Fruit fly (Drosophila melanogaster) whole organism, embryonic: ENCODE data around the gene Fbw5.
A peak's percentile ranks its signal among the peaks of the same experiment; 100 is the strongest.

Experiments used
- Adf1 ChIP-seq: fragments of 200-800 bp; sonication (Bioruptor generic); IDR thresholded peaks from 2 replicates; pipeline ENCODE4 v1.3.6; 2022; ENCODE audit warnings: missing biosample characterization, missing genetic modification characterization
- B-H2 ChIP-seq: fragments of 200-800 bp; sonication (Bioruptor generic); optimal IDR thresholded peaks from 2 replicates; lab custom pipeline; 2018; ENCODE audit warnings: missing biosample characterization, mild to moderate bottlenecking, missing genetic modification characterization
- Bgb ChIP-seq: fragments of 200-800 bp; sonication (Bioruptor generic); IDR thresholded peaks from 2 replicates; pipeline ENCODE4 v1.3.6; 2022; ENCODE audit warnings: missing biosample characterization, missing genetic modification characterization; ENCODE audit not compliant: partially characterized antibody
- CG1024 ChIP-seq: fragments of 200-800 bp; sonication (Bioruptor generic); IDR thresholded peaks from 2 replicates; pipeline ENCODE4 v1.3.6; 2022; ENCODE audit warnings: missing biosample characterization, missing genetic modification characterization
- CG10543 ChIP-seq: fragments of 200-800 bp; sonication (Bioruptor generic); optimal IDR thresholded peaks from 3 replicates; lab custom pipeline; 2017; ENCODE audit warnings: missing biosample characterization, mild to moderate bottlenecking, missing genetic modification characterization, moderate library complexity
- CG10654 ChIP-seq: fragments of 200-800 bp; sonication (Bioruptor generic); optimal IDR thresholded peaks from 2 replicates; lab custom pipeline; 2016; ENCODE audit warnings: missing biosample characterization, missing genetic modification characterization
- CG1233 ChIP-seq: fragments of 200-800 bp; sonication (Bioruptor generic); optimal IDR thresholded peaks from 4 replicates; lab custom pipeline; 2018; ENCODE audit warnings: missing biosample characterization, mild to moderate bottlenecking, missing genetic modification characterization
- CG14965 ChIP-seq: fragments of 200-800 bp; sonication (Bioruptor generic); optimal IDR thresholded peaks from 2 replicates; lab custom pipeline; 2016; ENCODE audit warnings: missing biosample characterization, missing genetic modification characterization, borderline replicate concordance
- CG15073 ChIP-seq: fragments of 200-800 bp; sonication (Bioruptor generic); optimal IDR thresholded peaks from 2 replicates; lab custom pipeline; 2016; ENCODE audit warnings: missing biosample characterization, missing genetic modification characterization
- CG1647 ChIP-seq: fragments of 200-800 bp; sonication (Bioruptor generic); optimal IDR thresholded peaks from 3 replicates; lab custom pipeline; 2016; ENCODE audit warnings: missing biosample characterization, missing genetic modification characterization
- CG16813 ChIP-seq: fragments of 200-800 bp; sonication (Bioruptor generic); IDR thresholded peaks from 3 replicates; pipeline ENCODE4 v1.3.6; 2022; ENCODE audit warnings: missing biosample characterization, missing genetic modification characterization; ENCODE audit not compliant: partially characterized antibody
- CG17361 ChIP-seq: fragments of 200-800 bp; sonication (Bioruptor generic); IDR thresholded peaks from 3 replicates; pipeline ENCODE4 v1.3.6; 2022; ENCODE audit warnings: missing biosample characterization, missing genetic modification characterization
- CG17568 ChIP-seq: fragments of 200-800 bp; sonication (Bioruptor generic); optimal IDR thresholded peaks from 2 replicates; lab custom pipeline; 2018; ENCODE audit warnings: missing biosample characterization, mild to moderate bottlenecking, missing genetic modification characterization, moderate library complexity
- CG18599 ChIP-seq: fragments of 200-800 bp; sonication (Bioruptor generic); optimal IDR thresholded peaks from 3 replicates; lab custom pipeline; 2017; ENCODE audit warnings: missing biosample characterization, missing genetic modification characterization, mild to moderate bottlenecking, moderate library complexity, missing genetic modification reagents
- CG2116 ChIP-seq: fragments of 200-800 bp; sonication (Bioruptor generic); optimal IDR thresholded peaks from 3 replicates; lab custom pipeline; 2018; ENCODE audit warnings: missing biosample characterization, mild to moderate bottlenecking, missing genetic modification characterization
- CG2889 ChIP-seq: fragments of 200-800 bp; sonication (Bioruptor generic); IDR thresholded peaks from 3 replicates; pipeline ENCODE4 v1.3.6; 2022; ENCODE audit warnings: missing biosample characterization, missing genetic modification characterization
- CG42726 ChIP-seq: fragments of 200-800 bp; sonication (Bioruptor generic); IDR thresholded peaks from 2 replicates; pipeline ENCODE4 v1.3.6; 2022; ENCODE audit warnings: missing biosample characterization, missing genetic modification characterization; ENCODE audit not compliant: partially characterized antibody
- CG4360 ChIP-seq: fragments of 200-800 bp; sonication (Bioruptor generic); IDR thresholded peaks from 2 replicates; pipeline ENCODE4 v1.3.6; 2022; ENCODE audit warnings: missing biosample characterization, missing genetic modification characterization
- CG6175 ChIP-seq: fragments of 200-800 bp; sonication (Bioruptor generic); IDR thresholded peaks from 3 replicates; pipeline ENCODE4 v1.3.6; 2022; ENCODE audit warnings: missing biosample characterization, missing genetic modification characterization
- CG7928 ChIP-seq: fragments of 200-800 bp; sonication (Bioruptor generic); optimal IDR thresholded peaks from 2 replicates; lab custom pipeline; 2017; ENCODE audit warnings: missing biosample characterization, mild to moderate bottlenecking, missing genetic modification characterization
- CG8388 ChIP-seq: fragments of 200-800 bp; sonication (Bioruptor generic); optimal IDR thresholded peaks from 2 replicates; lab custom pipeline; 2019; ENCODE audit warnings: missing biosample characterization, mild to moderate bottlenecking, missing genetic modification characterization, moderate library complexity
- Deaf1 ChIP-seq: fragments of 200-800 bp; optimal IDR thresholded peaks from 3 replicates; lab custom pipeline; 2019; ENCODE audit warnings: missing biosample characterization, mild to moderate bottlenecking, missing genetic modification characterization, moderate library complexity
- HLHmδ ChIP-seq: fragments of 200-800 bp; sonication (Bioruptor generic); optimal IDR thresholded peaks from 2 replicates; lab custom pipeline; 2018; ENCODE audit warnings: missing biosample characterization, mild to moderate bottlenecking, missing genetic modification characterization, moderate library complexity
- Jarid2 ChIP-seq: fragments of 200-800 bp; sonication (Bioruptor generic); optimal IDR thresholded peaks from 3 replicates; lab custom pipeline; 2017; ENCODE audit warnings: mild to moderate bottlenecking, missing biosample characterization, missing genetic modification reagents, missing genetic modification characterization
- Myb ChIP-seq: fragments of 200-800 bp; sonication (Bioruptor generic); optimal IDR thresholded peaks from 2 replicates; lab custom pipeline; 2016; ENCODE audit warnings: missing biosample characterization, missing genetic modification characterization
- NFAT ChIP-seq: fragments of 200-800 bp; sonication (Bioruptor generic); IDR thresholded peaks from 2 replicates; pipeline ENCODE4 v1.3.6; 2022; ENCODE audit warnings: missing biosample characterization, missing genetic modification characterization
- Scr ChIP-seq: fragments of 200-800 bp; sonication (Bioruptor generic); IDR thresholded peaks from 2 replicates; pipeline ENCODE4 v1.3.6; 2022; ENCODE audit warnings: missing biosample characterization, missing genetic modification characterization; ENCODE audit not compliant: partially characterized antibody
- abd-A ChIP-seq: fragments of 200-800 bp; sonication (Bioruptor generic); optimal IDR thresholded peaks from 3 replicates; lab custom pipeline; 2019; ENCODE audit warnings: missing biosample characterization, mild to moderate bottlenecking, missing genetic modification characterization, moderate library complexity
- aop ChIP-seq: fragments of 200-800 bp; sonication (Bioruptor generic); IDR thresholded peaks from 2 replicates; pipeline ENCODE4 v1.3.6; 2022; ENCODE audit warnings: missing biosample characterization, missing genetic modification characterization
- ap ChIP-seq: fragments of 200-800 bp; sonication (Bioruptor generic); IDR thresholded peaks from 2 replicates; pipeline ENCODE4 v1.3.6; 2022; ENCODE audit warnings: missing biosample characterization, missing genetic modification characterization
- btn ChIP-seq: fragments of 200-800 bp; sonication (Bioruptor generic); optimal IDR thresholded peaks from 2 replicates; lab custom pipeline; 2016; ENCODE audit warnings: missing biosample characterization, missing genetic modification characterization
- cg ChIP-seq: fragments of 200-800 bp; sonication (Bioruptor generic); optimal IDR thresholded peaks from 3 replicates; lab custom pipeline; 2019; ENCODE audit warnings: missing biosample characterization, mild to moderate bottlenecking, missing genetic modification characterization, moderate library complexity
- chif ChIP-seq, 2 experiments: fragments of 200-800 bp; sonication (Bioruptor generic); optimal IDR thresholded peaks; 3 replicates each; lab custom pipeline; 2016; ENCODE audit warnings: missing biosample characterization in 2 of 2, missing genetic modification characterization in 2 of 2
- chinmo ChIP-seq: fragments of 200-800 bp; sonication (Bioruptor generic); IDR thresholded peaks from 4 replicates; pipeline ENCODE4 v1.3.6; 2022; ENCODE audit warnings: missing biosample characterization, missing genetic modification characterization; ENCODE audit not compliant: partially characterized antibody
- corto ChIP-seq: fragments of 200-800 bp; sonication (Bioruptor generic); optimal IDR thresholded peaks from 2 replicates; lab custom pipeline; 2016; ENCODE audit warnings: missing biosample characterization, mild to moderate bottlenecking, missing genetic modification characterization, moderate library complexity
- dan ChIP-seq: fragments of 200-800 bp; sonication (Bioruptor generic); IDR thresholded peaks from 2 replicates; pipeline ENCODE4 v1.3.6; 2022; ENCODE audit warnings: missing biosample characterization, missing genetic modification characterization
- exex ChIP-seq: fragments of 200-800 bp; sonication (Bioruptor generic); optimal IDR thresholded peaks from 4 replicates; lab custom pipeline; 2018; ENCODE audit warnings: missing biosample characterization, mild to moderate bottlenecking, missing genetic modification characterization, moderate library complexity
- eyg ChIP-seq: fragments of 200-800 bp; sonication (Bioruptor generic); optimal IDR thresholded peaks from 3 replicates; lab custom pipeline; 2016; ENCODE audit warnings: missing biosample characterization, missing genetic modification characterization
- jing ChIP-seq: fragments of 200-800 bp; sonication (Bioruptor generic); optimal IDR thresholded peaks from 2 replicates; lab custom pipeline; 2018; ENCODE audit warnings: missing biosample characterization, mild to moderate bottlenecking, missing genetic modification characterization
- mirr ChIP-seq: fragments of 200-800 bp; sonication (Bioruptor generic); optimal IDR thresholded peaks from 3 replicates; lab custom pipeline; 2018; ENCODE audit warnings: missing biosample characterization, mild to moderate bottlenecking, missing genetic modification characterization
- oc ChIP-seq: fragments of 200-800 bp; sonication (Bioruptor generic); optimal IDR thresholded peaks from 2 replicates; lab custom pipeline; 2018; ENCODE audit warnings: missing biosample characterization, mild to moderate bottlenecking, missing genetic modification characterization, moderate library complexity
- odd ChIP-seq: fragments of 200-800 bp; sonication (Bioruptor generic); optimal IDR thresholded peaks from 2 replicates; lab custom pipeline; 2017; ENCODE audit warnings: missing biosample characterization, mild to moderate bottlenecking, missing genetic modification characterization
- run ChIP-seq: fragments of 200-800 bp; sonication (Bioruptor generic); optimal IDR thresholded peaks from 3 replicates; lab custom pipeline; 2018; ENCODE audit warnings: missing biosample characterization, mild to moderate bottlenecking, missing genetic modification characterization
- so ChIP-seq: fragments of 200-800 bp; sonication (Bioruptor generic); IDR thresholded peaks from 3 replicates; pipeline ENCODE4 v1.3.6; 2022; ENCODE audit warnings: missing biosample characterization, missing genetic modification characterization
- tgo ChIP-seq: fragments of 200-800 bp; sonication (Bioruptor generic); IDR thresholded peaks from 3 replicates; pipeline ENCODE4 v1.3.6; 2022; ENCODE audit warnings: missing biosample characterization, missing genetic modification characterization
- tin ChIP-seq: fragments of 200-800 bp; sonication (Bioruptor generic); optimal IDR thresholded peaks from 3 replicates; lab custom pipeline; 2016; ENCODE audit warnings: missing biosample characterization, missing genetic modification characterization
- yki ChIP-seq: fragments of >200 bp; optimal IDR thresholded peaks from 3 replicates; lab custom pipeline; 2018

The Fbw5 gene

dm6 chr2L:6082936-6083627 is 17.3 kb upstream of the Fbw5 start (continued):
- TF ChIP-seq btn (GFP tag; lab: Kevin White, UChicago) (no peak), CG17361 (GFP tag; lab: Robert Waterston, UW) (no peak), CG15073 (GFP tag; lab: Kevin White, UChicago) (no peak)

dm6 chr2L:6082157-6082645 is 16.4 kb upstream of the Fbw5 start, which contains the start of gene Kr-h1:
Gene Kr-h1, plus strand, starts transcription at chr2L:6082603.
- TF ChIP-seq CG42726 (GFP tag; lab: Robert Waterston, UW) (peak; percentile 63; the same call in 1 of the 2 replicates), CG6175 (GFP tag; lab: Robert Waterston, UW) (peak; percentile 80; the same call in 2 of the 3 replicates), chinmo (GFP tag; lab: Robert Waterston, UW) (peak; percentile 96), so (GFP tag; lab: Robert Waterston, UW) (0 out of 3 replicates have a peak, but pooled peaks have one; percentile 35), CG10654 (no peak), run (tag; lab: Kevin White, UChicago) (no peak), Deaf1 (tag; lab: Kevin White, UChicago) (peak; percentile 3), Adf1 (GFP tag; lab: Robert Waterston, UW) (peak; percentile 100), CG7928 (no peak), corto (GFP tag; lab: Kevin White, UChicago) (peak; percentile 43), oc (tag; lab: Kevin White, UChicago) (no peak), Bgb (GFP tag; lab: Robert Waterston, UW) (peak; percentile 23; the same call in 1 of the 2 replicates), CG1233 (GFP tag; lab: Kevin White, UChicago) (no peak), dan (GFP tag; lab: Robert Waterston, UW) (no peak), CG2116 (GFP tag; lab: Kevin White, UChicago) (no peak), CG14965 (GFP tag; lab: Kevin White, UChicago) (no peak), CG1647 (no peak), CG16813 (GFP tag; lab: Robert Waterston, UW) (no peak), Jarid2 (GFP tag; lab: Kevin White, UChicago) (peak; percentile 33), Myb (no peak), HLHmδ (GFP tag; lab: Kevin White, UChicago) (no peak), CG18599 (GFP tag; lab: Kevin White, UChicago) (no peak), tin (GFP tag; lab: Kevin White, UChicago) (no peak), NFAT (GFP tag; lab: Robert Waterston, UW) (no peak), ap (GFP tag; lab: Robert Waterston, UW) (no peak), cg (peak; percentile 67), CG1024 (GFP tag; lab: Robert Waterston, UW) (no peak), exex (tag; lab: Kevin White, UChicago) (peak; percentile 68), yki (lab: Kevin White, UChicago) (no peak), Scr (GFP tag; lab: Robert Waterston, UW) (0 out of 2 replicates have a peak, but pooled peaks have one; percentile 12), odd (GFP tag; lab: Kevin White, UChicago) (no peak), CG2889 (GFP tag; lab: Robert Waterston, UW) (no peak), jing (no peak), btn (GFP tag; lab: Kevin White, UChicago) (no peak), aop (GFP tag; lab: Robert Waterston, UW) (no peak), tgo (GFP tag; lab: Robert Waterston, UW) (no peak), B-H2 (GFP tag; lab: Kevin White, UChicago) (peak; percentile 27), CG10543 (no peak), chif (GFP tag; optimal IDR thresholded peaks at IDR 0.05; lab: Kevin White, UChicago) (no peak), eyg (GFP tag; lab: Kevin White, UChicago) (no peak), CG17568 (GFP tag; lab: Kevin White, UChicago) (no peak), CG4360 (GFP tag; lab: Robert Waterston, UW) (no peak), CG8388 (GFP tag; lab: Kevin White, UChicago) (no peak), abd-A (peak; percentile 6), mirr (peak; percentile 54)
